Worm (Caenorhabditis elegans): ENCODE measurements around the gene fbxa-22.

The fbxa-22 gene

DNA sequence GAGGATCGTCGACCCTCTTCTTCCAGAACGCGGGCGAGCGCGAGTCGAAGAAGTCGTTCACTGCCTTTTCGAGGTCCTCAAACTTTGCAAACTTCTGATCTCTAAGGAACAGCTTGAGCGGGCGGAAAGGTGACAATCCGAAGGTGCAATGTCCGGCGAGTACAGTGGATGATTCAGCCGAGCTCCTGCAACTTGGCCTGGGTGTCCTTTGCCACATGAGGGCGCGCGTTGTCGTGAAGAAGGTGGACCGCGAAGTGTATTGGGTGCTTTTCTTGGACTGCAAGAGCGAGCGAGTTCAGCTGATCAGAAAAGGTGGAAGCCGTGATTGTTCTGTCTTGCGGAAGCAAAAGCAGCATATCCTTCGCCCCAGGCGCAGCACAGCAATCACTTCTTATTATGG is 3.3 kb downstream of the fbxa-22 start:
- no peak for TF ChIP-seq gei-8 (GFP tag; optimal IDR thresholded peaks at IDR 0.05)
- TF ChIP-seq nhr-76 (tag; optimal IDR thresholded peaks at IDR 0.05): no peak
- no peak for TF ChIP-seq ztf-7 (tag; optimal IDR thresholded peaks at IDR 0.05)
- no peak for TF ChIP-seq dpl-1 (GFP tag; optimal IDR thresholded peaks at IDR 0.05)
- no peak for TF ChIP-seq nhr-6 (tag; optimal IDR thresholded peaks at IDR 0.05)
- TF ChIP-seq egl-43 (GFP tag; IDR thresholded peaks at IDR 0.05): no peak
- no peak for TF ChIP-seq lim-7 (GFP tag; IDR thresholded peaks at IDR 0.05)
- no peak for TF ChIP-seq daf-19 (GFP tag; conservative IDR thresholded peaks at IDR 0.05)
- peak; percentile 70 for TF ChIP-seq set-16 (GFP tag; IDR thresholded peaks at IDR 0.05)

DNA sequence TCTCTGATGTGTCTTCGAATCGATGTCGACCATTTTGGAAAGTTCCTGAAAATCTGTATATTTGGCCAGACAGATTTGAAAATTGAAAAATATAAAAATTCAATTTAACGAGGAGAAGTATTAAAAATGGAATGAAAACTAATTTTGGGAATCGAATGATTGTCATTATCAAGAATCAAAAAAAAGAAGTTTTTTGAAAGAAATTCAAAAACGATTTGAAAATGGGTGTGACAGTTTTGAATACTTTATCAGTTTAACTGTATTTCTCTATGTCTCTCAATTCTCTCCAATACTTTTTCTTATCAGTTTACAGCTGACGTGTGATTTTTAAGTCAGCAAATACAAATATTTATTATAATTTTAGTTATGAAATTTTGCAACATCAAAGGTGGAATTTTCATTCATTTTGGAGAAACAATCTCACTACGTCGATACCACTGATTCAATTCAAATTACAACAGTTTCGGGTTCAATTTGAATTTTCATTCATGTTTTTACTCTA is 4.8 kb downstream of the fbxa-22 start, which contains the start of gene fbxa-59:
TSS of gene fbxa-59 (minus strand) at position 51 of the 502 bp plus-strand sequence.
- TF ChIP-seq hlh-30 (tag; optimal IDR thresholded peaks at IDR 0.05; ENCODE audit: insufficient read depth) (peak; percentile 16), daf-16 (GFP tag; optimal IDR thresholded peaks at IDR 0.05) (no peak), daf-16 (tag; optimal IDR thresholded peaks at IDR 0.05) (peak; percentile 71), nhr-237 (tag; optimal IDR thresholded peaks at IDR 0.05) (no peak), php-3 (GFP tag; IDR thresholded peaks at IDR 0.05) (peak; percentile 26; the same call in 1 of the 2 replicates), lin-38 (GFP tag; IDR thresholded peaks at IDR 0.05) (0 out of 2 replicates have a peak, but pooled peaks have one; percentile 10), nhr-77 (tag; optimal IDR thresholded peaks at IDR 0.05) (peak; percentile 27), F37D6.2 (tag; optimal IDR thresholded peaks at IDR 0.05) (no peak), hlh-11 (tag; optimal IDR thresholded peaks at IDR 0.05) (peak; percentile 66), dmd-9 (GFP tag; IDR thresholded peaks at IDR 0.05) (no peak), dmd-6 (GFP tag; IDR thresholded peaks at IDR 0.05) (peak; percentile 75), zip-2 (tag; optimal IDR thresholded peaks at IDR 0.05) (peak; percentile 10), dve-1 (tag; optimal IDR thresholded peaks at IDR 0.05; ENCODE audit: insufficient read depth) (peak; percentile 71), pqm-1 (tag; optimal IDR thresholded peaks at IDR 0.05) (peak; percentile 60), zag-1 (tag; optimal IDR thresholded peaks at IDR 0.05) (no peak), nhr-28 (tag; optimal IDR thresholded peaks at IDR 0.05) (peak; percentile 39)

DNA sequence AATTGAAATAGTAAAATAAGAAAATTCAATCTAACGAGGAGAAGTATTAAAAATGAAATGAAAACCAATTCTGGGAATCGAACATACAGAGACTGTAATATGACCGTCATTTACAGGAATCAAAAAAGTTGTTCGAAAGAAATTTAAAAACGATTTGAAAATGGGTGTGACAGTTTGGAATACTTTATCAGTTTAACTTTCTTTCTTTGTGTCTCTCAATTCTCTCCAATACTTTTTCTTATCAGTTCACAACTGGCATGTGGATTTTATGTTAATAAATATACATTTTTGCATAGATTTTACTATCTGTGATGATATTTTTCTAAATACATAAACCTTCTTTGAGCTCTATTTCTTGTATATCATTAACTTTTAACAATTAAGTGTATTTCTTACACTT is 5.7 kb downstream of the fbxa-22 start:
- TF ChIP-seq php-3 (GFP tag; IDR thresholded peaks at IDR 0.05): peak; percentile 78
- peak; percentile 78 for TF ChIP-seq dmd-6 (GFP tag; IDR thresholded peaks at IDR 0.05)

DNA sequence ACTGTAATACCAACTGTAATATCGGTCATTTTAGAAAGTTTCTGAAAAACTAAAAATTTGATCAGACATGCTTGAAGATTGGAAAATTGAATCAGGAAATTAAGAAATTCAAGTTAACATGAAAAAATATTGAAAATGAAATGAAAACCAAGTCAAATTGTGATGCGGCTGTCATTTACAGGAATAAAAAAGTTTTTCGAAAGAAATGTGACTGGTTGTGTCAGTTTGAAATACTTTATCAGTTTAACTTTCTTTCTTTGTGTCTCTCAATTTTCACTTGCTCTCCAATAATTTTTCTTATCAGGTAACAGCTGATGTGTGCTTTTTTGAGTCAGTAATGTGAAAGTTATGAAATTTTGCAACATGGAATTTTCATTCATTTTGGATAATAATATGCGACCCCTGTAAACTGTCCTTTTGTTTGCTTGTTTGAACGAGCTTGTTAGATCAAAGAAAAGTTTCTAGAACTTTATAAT is 7.6 kb downstream of the fbxa-22 start, which contains the start of gene fbxa-60:
TSS of gene fbxa-60 (minus strand) at position 51 of the 476 bp plus-strand sequence.
- TF ChIP-seq R02D3.7 (tag; optimal IDR thresholded peaks at IDR 0.05) (no peak), mdt-29 (GFP tag; IDR thresholded peaks at IDR 0.05) (no peak), F37D6.2 (tag; optimal IDR thresholded peaks at IDR 0.05) (no peak), nhr-28 (tag; optimal IDR thresholded peaks at IDR 0.05) (peak; percentile 61), madf-5 (GFP tag; IDR thresholded peaks at IDR 0.05) (no peak), php-3 (GFP tag; IDR thresholded peaks at IDR 0.05) (peak; percentile 80), nhr-77 (tag; optimal IDR thresholded peaks at IDR 0.05) (peak; percentile 12), dve-1 (tag; optimal IDR thresholded peaks at IDR 0.05; ENCODE audit: insufficient read depth) (peak; percentile 63), F44E2.7 (GFP tag; IDR thresholded peaks at IDR 0.05) (no peak), T20F7.1 (GFP tag; optimal IDR thresholded peaks at IDR 0.05) (peak; percentile 54), dmd-6 (GFP tag; IDR thresholded peaks at IDR 0.05) (peak; percentile 95), tra-1 (GFP tag; IDR thresholded peaks at IDR 0.05) (peak; percentile 66; the same call in 1 of the 2 replicates), pqm-1 (tag; optimal IDR thresholded peaks at IDR 0.05) (peak; percentile 76), zip-2 (tag; optimal IDR thresholded peaks at IDR 0.05) (peak; percentile 75), lin-1 (GFP tag; IDR thresholded peaks at IDR 0.05) (peak; percentile 36; the same call in 1 of the 2 replicates), hlh-11 (tag; optimal IDR thresholded peaks at IDR 0.05) (peak; percentile 82), F49E8.2 (tag; optimal IDR thresholded peaks at IDR 0.05; ENCODE audit: borderline replicate concordance) (no peak), hlh-30 (tag; optimal IDR thresholded peaks at IDR 0.05; ENCODE audit: insufficient read depth) (peak; percentile 16), lin-38 (GFP tag; IDR thresholded peaks at IDR 0.05) (no peak), daf-16 (GFP tag; optimal IDR thresholded peaks at IDR 0.05) (no peak), daf-16 (tag; optimal IDR thresholded peaks at IDR 0.05) (peak; percentile 53), jun-1 (tag; optimal IDR thresholded peaks at IDR 0.05) (no peak)
